Fruit fly (Drosophila melanogaster) whole organism, embryonic: ENCODE results near the gene RpL34b.

Experiments
- Atf3 ChIP-seq: fragments of 200-800 bp; sonication (Bioruptor generic); optimal IDR thresholded peaks from 3 replicates; lab custom pipeline; 2016; ENCODE audit warnings: missing biosample characterization, missing genetic modification characterization
- CG11560 ChIP-seq: fragments of 200-800 bp; sonication (Bioruptor generic); IDR thresholded peaks from 3 replicates; pipeline ENCODE4 v1.3.6; 2022; ENCODE audit warnings: missing biosample characterization, missing genetic modification characterization
- CG12071 ChIP-seq: fragments of 200-800 bp; sonication (Bioruptor generic); optimal IDR thresholded peaks from 3 replicates; lab custom pipeline; 2018; ENCODE audit warnings: missing biosample characterization, mild to moderate bottlenecking, missing genetic modification characterization
- CG12391 ChIP-seq: fragments of 200-800 bp; sonication (Bioruptor generic); optimal IDR thresholded peaks from 3 replicates; lab custom pipeline; 2018; ENCODE audit warnings: missing biosample characterization, mild to moderate bottlenecking, missing genetic modification characterization, moderate library complexity
- CG12942 ChIP-seq: fragments of 200-800 bp; sonication (Bioruptor generic); optimal IDR thresholded peaks from 3 replicates; lab custom pipeline; 2016; ENCODE audit warnings: missing biosample characterization, missing genetic modification characterization
- CG13624 ChIP-seq: fragments of 200-800 bp; sonication (Bioruptor generic); optimal IDR thresholded peaks from 2 replicates; lab custom pipeline; 2016; ENCODE audit warnings: missing biosample characterization, missing genetic modification characterization
- CG14014 ChIP-seq: fragments of 200-800 bp; sonication (Bioruptor generic); IDR thresholded peaks from 2 replicates; pipeline ENCODE4 v1.3.6; 2022; ENCODE audit warnings: missing biosample characterization, missing genetic modification characterization
- CG14441 ChIP-seq: fragments of 200-800 bp; sonication (Bioruptor generic); IDR thresholded peaks from 2 replicates; pipeline ENCODE4 v1.3.6; 2022; ENCODE audit warnings: missing biosample characterization, missing genetic modification characterization
- CG17359 ChIP-seq: fragments of 200-800 bp; sonication (Bioruptor generic); optimal IDR thresholded peaks from 3 replicates; lab custom pipeline; 2018; ENCODE audit warnings: missing biosample characterization, mild to moderate bottlenecking, missing genetic modification characterization, moderate library complexity
- CG6791 ChIP-seq: fragments of 200-800 bp; sonication (Bioruptor generic); IDR thresholded peaks from 3 replicates; pipeline ENCODE4 v1.3.6; 2022; ENCODE audit warnings: missing biosample characterization, missing genetic modification characterization; ENCODE audit not compliant: partially characterized antibody
- CG7357 ChIP-seq: fragments of 200-800 bp; sonication (Bioruptor generic); IDR thresholded peaks from 3 replicates; pipeline ENCODE4 v1.3.6; 2022; ENCODE audit warnings: missing biosample characterization, missing genetic modification characterization
- CG7987 ChIP-seq: fragments of 200-800 bp; sonication (Bioruptor generic); optimal IDR thresholded peaks from 2 replicates; lab custom pipeline; 2018; ENCODE audit warnings: missing biosample characterization, mild to moderate bottlenecking, missing genetic modification characterization, moderate library complexity
- CG9215 ChIP-seq: fragments of 200-800 bp; sonication (Bioruptor generic); IDR thresholded peaks from 2 replicates; pipeline ENCODE4 v1.3.6; 2022; ENCODE audit warnings: missing biosample characterization, missing genetic modification characterization
- CG9609 ChIP-seq: fragments of 200-800 bp; sonication (Bioruptor generic); optimal IDR thresholded peaks from 3 replicates; lab custom pipeline; 2016; ENCODE audit warnings: missing biosample characterization, missing genetic modification characterization
- CHES-1-like ChIP-seq: fragments of 200-800 bp; sonication (Bioruptor generic); optimal IDR thresholded peaks from 2 replicates; lab custom pipeline; 2016; ENCODE audit warnings: missing biosample characterization, missing genetic modification characterization
- D ChIP-seq, 2 experiments: fragments of 200-800 bp in 1 of 2; fragments of >200 bp in 1 of 2; sonication (Bioruptor generic) in 1 of 2; optimal IDR thresholded peaks; 2 replicates in 1 of 2; 3 replicates in 1 of 2; lab custom pipeline; 2017; ENCODE audit warnings: mild to moderate bottlenecking in 1 of 2, missing biosample characterization in 1 of 2, missing genetic modification characterization in 1 of 2, missing genetic modification reagents in 1 of 2
- Dad ChIP-seq: fragments of 200-800 bp; sonication (Bioruptor generic); optimal IDR thresholded peaks from 3 replicates; lab custom pipeline; 2016; ENCODE audit warnings: missing biosample characterization, missing genetic modification characterization
- Dek ChIP-seq: fragments of 200-800 bp; sonication (Bioruptor generic); optimal IDR thresholded peaks from 3 replicates; lab custom pipeline; 2019; ENCODE audit warnings: missing biosample characterization, mild to moderate bottlenecking, missing genetic modification characterization, moderate library complexity
- Dll ChIP-seq: fragments of 200-800 bp; sonication (Bioruptor generic); IDR thresholded peaks from 4 replicates; pipeline ENCODE4 v1.3.6; 2022; ENCODE audit warnings: missing biosample characterization, missing genetic modification characterization; ENCODE audit not compliant: partially characterized antibody
- Elba2 ChIP-seq: fragments of 200-800 bp; sonication (Bioruptor generic); optimal IDR thresholded peaks from 3 replicates; lab custom pipeline; 2016; ENCODE audit warnings: missing biosample characterization, missing genetic modification characterization
- Ets65A ChIP-seq: fragments of 200-800 bp; sonication (Bioruptor generic); peaks from one replicate; lab custom pipeline; 2016; ENCODE audit warnings: missing biosample characterization, missing genetic modification characterization
- HLHmδ ChIP-seq: fragments of 200-800 bp; sonication (Bioruptor generic); optimal IDR thresholded peaks from 2 replicates; lab custom pipeline; 2018; ENCODE audit warnings: missing biosample characterization, mild to moderate bottlenecking, missing genetic modification characterization, moderate library complexity
- HmgZ ChIP-seq: fragments of 200-800 bp; sonication (Bioruptor generic); optimal IDR thresholded peaks from 2 replicates; lab custom pipeline; 2018; ENCODE audit warnings: missing biosample characterization, mild to moderate bottlenecking, missing genetic modification characterization
- Lim3 ChIP-seq: fragments of 200-800 bp; sonication (Bioruptor generic); IDR thresholded peaks from 2 replicates; pipeline ENCODE4 v1.3.6; 2022; ENCODE audit warnings: missing biosample characterization, missing genetic modification characterization
- Med ChIP-seq: fragments of 200-800 bp; sonication (Bioruptor generic); peaks from one replicate; lab custom pipeline; 2016; ENCODE audit warnings: missing biosample characterization, missing genetic modification characterization, mild to moderate bottlenecking, inconsistent platforms, moderate library complexity
- Myb ChIP-seq: fragments of 200-800 bp; sonication (Bioruptor generic); optimal IDR thresholded peaks from 2 replicates; lab custom pipeline; 2016; ENCODE audit warnings: missing biosample characterization, missing genetic modification characterization
- Opbp ChIP-seq: fragments of 200-800 bp; sonication (Bioruptor generic); IDR thresholded peaks from 3 replicates; pipeline ENCODE4 v1.3.6; 2022; ENCODE audit warnings: missing biosample characterization, missing genetic modification characterization; ENCODE audit not compliant: partially characterized antibody
- Optix ChIP-seq: fragments of 200-800 bp; sonication (Bioruptor generic); IDR thresholded peaks from 3 replicates; pipeline ENCODE4 v1.3.6; 2022; ENCODE audit warnings: missing biosample characterization, missing genetic modification characterization
- Pdp1 ChIP-seq, 2 experiments: fragments of 200-800 bp; sonication (Bioruptor generic); optimal IDR thresholded peaks; 3 replicates each; lab custom pipeline; 2016; ENCODE audit warnings: missing biosample characterization in 2 of 2, missing genetic modification characterization in 2 of 2, mild to moderate bottlenecking in 1 of 2, moderate library complexity in 1 of 2
- Trl ChIP-seq, 3 experiments: fragments of >200 bp in 2 of 3; fragments of 200-800 bp in 1 of 3; sonication (Bioruptor generic) in 1 of 3; optimal IDR thresholded peaks; 2 replicates in 1 of 3; 3 replicates in 2 of 3; lab custom pipeline; 2016 to 2017; ENCODE audit warnings: missing biosample characterization in 1 of 3, missing genetic modification characterization in 1 of 3
- Xrp1 ChIP-seq: fragments of 200-800 bp; sonication (Bioruptor generic); IDR thresholded peaks from 2 replicates; pipeline ENCODE4 v1.3.6; 2022; ENCODE audit warnings: missing biosample characterization, missing genetic modification characterization
- amos ChIP-seq: fragments of 200-800 bp; sonication (Bioruptor generic); IDR thresholded peaks from 2 replicates; pipeline ENCODE4 v1.3.6; 2022; ENCODE audit warnings: missing biosample characterization, missing genetic modification characterization; ENCODE audit not compliant: partially characterized antibody
- br ChIP-seq: fragments of >200 bp; optimal IDR thresholded peaks from 2 replicates; lab custom pipeline; 2017
- caup ChIP-seq: fragments of 200-800 bp; sonication (Bioruptor generic); optimal IDR thresholded peaks from 3 replicates; lab custom pipeline; 2017; ENCODE audit warnings: missing biosample characterization, mild to moderate bottlenecking, missing genetic modification characterization, moderate library complexity; ENCODE audit not compliant: severe bottlenecking
- chinmo ChIP-seq: fragments of 200-800 bp; sonication (Bioruptor generic); IDR thresholded peaks from 4 replicates; pipeline ENCODE4 v1.3.6; 2022; ENCODE audit warnings: missing biosample characterization, missing genetic modification characterization; ENCODE audit not compliant: partially characterized antibody
- ci ChIP-seq: fragments of 200-800 bp; sonication (Bioruptor generic); IDR thresholded peaks from 3 replicates; pipeline ENCODE4 v1.3.6; 2022; ENCODE audit warnings: missing biosample characterization, missing genetic modification characterization
- croc ChIP-seq: fragments of 200-800 bp; sonication (Bioruptor generic); conservative IDR thresholded peaks from 3 replicates; pipeline ENCODE4 v1.3.6; 2022; ENCODE audit warnings: missing biosample characterization, missing genetic modification characterization
- dati ChIP-seq: fragments of 200-800 bp; sonication (Bioruptor generic); IDR thresholded peaks from 2 replicates; pipeline ENCODE4 v1.3.6; 2022; ENCODE audit warnings: missing biosample characterization, missing genetic modification characterization
- gsb-n ChIP-seq: fragments of 200-800 bp; sonication (Bioruptor generic); optimal IDR thresholded peaks from 3 replicates; lab custom pipeline; 2018; ENCODE audit warnings: missing biosample characterization, mild to moderate bottlenecking, missing genetic modification characterization
- hkb ChIP-seq, 2 experiments: fragments of 200-800 bp in 1 of 2; fragments of >200 bp in 1 of 2; sonication (Bioruptor generic) in 1 of 2; IDR thresholded peaks in 1 of 2; optimal IDR thresholded peaks in 1 of 2; 2 replicates each; pipeline versions ENCODE4 v1.3.6 to Lab custom; 2017 to 2022; ENCODE audit warnings: missing biosample characterization in 1 of 2, missing genetic modification characterization in 1 of 2
- lab ChIP-seq: fragments of 200-800 bp; sonication (Bioruptor generic); optimal IDR thresholded peaks from 3 replicates; lab custom pipeline; 2017; ENCODE audit warnings: missing biosample characterization, missing genetic modification characterization, mild to moderate bottlenecking, moderate library complexity, missing genetic modification reagents
- lilli ChIP-seq: fragments of 200-800 bp; sonication (Bioruptor generic); optimal IDR thresholded peaks from 3 replicates; lab custom pipeline; 2016; ENCODE audit warnings: missing biosample characterization, missing genetic modification characterization
- lmd ChIP-seq: fragments of 200-800 bp; sonication (Bioruptor generic); IDR thresholded peaks from 2 replicates; pipeline ENCODE4 v1.3.6; 2022; ENCODE audit warnings: missing biosample characterization, missing genetic modification characterization
- pnt ChIP-seq: fragments of 200-800 bp; sonication (Bioruptor generic); optimal IDR thresholded peaks from 3 replicates; lab custom pipeline; 2016; ENCODE audit warnings: missing biosample characterization, missing genetic modification characterization
- sd ChIP-seq: fragments of 200-800 bp; sonication (Bioruptor generic); optimal IDR thresholded peaks from 3 replicates; lab custom pipeline; 2018; ENCODE audit warnings: missing biosample characterization, mild to moderate bottlenecking, missing genetic modification characterization, moderate library complexity
- sens-2 ChIP-seq: fragments of 200-800 bp; sonication (Bioruptor generic); IDR thresholded peaks from 2 replicates; pipeline ENCODE4 v1.3.6; 2022; ENCODE audit warnings: missing biosample characterization, missing genetic modification characterization
- sob ChIP-seq: fragments of 200-800 bp; sonication (Bioruptor generic); IDR thresholded peaks from 2 replicates; pipeline ENCODE4 v1.3.6; 2022; ENCODE audit warnings: missing biosample characterization, missing genetic modification characterization
- usp ChIP-seq: fragments of >200 bp; optimal IDR thresholded peaks from 2 replicates; lab custom pipeline; 2017; ENCODE audit warnings: missing biosample characterization, missing genetic modification characterization
- z ChIP-seq: fragments of 200-800 bp; sonication (Bioruptor generic); IDR thresholded peaks from 3 replicates; pipeline ENCODE4 v1.3.6; 2022; ENCODE audit warnings: missing biosample characterization, missing genetic modification characterization

Gene RpL34b

DNA sequence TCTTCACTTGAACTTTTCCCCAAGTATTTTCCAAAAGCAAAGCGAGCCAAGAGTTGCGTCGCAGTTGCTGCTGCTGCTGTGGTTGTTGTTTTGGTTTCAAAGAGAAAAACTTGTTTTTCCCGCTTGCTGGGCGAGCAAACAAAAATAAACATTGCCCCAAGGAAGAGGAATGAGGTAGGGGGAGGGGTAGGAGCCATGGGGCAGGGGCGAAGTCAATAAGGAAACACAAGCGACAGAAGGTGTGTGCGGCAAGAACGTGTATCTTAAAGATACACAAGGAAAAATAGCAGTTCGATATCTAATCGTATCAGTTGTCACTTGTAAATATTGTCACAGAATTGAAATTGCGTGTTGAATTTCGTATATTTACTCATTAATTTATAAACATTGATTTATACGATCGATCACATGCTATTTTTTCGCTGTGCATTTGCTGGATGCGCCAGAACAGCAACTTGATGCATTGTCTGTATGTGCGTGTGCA lies 7.4 kb downstream of the RpL34b start (continued):
- peak; percentile 17 for TF ChIP-seq Dad
- no peak for TF ChIP-seq lilli (GFP tag; lab: Kevin White, UChicago)
- no peak for TF ChIP-seq CG7357 (GFP tag; lab: Robert Waterston, UW)
- peak; percentile 62; the same call in 2 of the 3 replicates for TF ChIP-seq z (GFP tag; lab: Robert Waterston, UW)
- TF ChIP-seq D (optimal IDR thresholded peaks at IDR 0.05; lab: Kevin White, UChicago), result no peak
- TF ChIP-seq D (GFP tag; optimal IDR thresholded peaks at IDR 0.05; lab: Kevin White, UChicago), result peak; percentile 80
- peak; percentile 80 for TF ChIP-seq gsb-n
- peak; percentile 87 for TF ChIP-seq ci
- TF ChIP-seq Elba2, result no peak
- TF ChIP-seq pnt, result peak; percentile 46
- TF ChIP-seq lab (GFP tag; lab: Kevin White, UChicago), result peak; percentile 84
- TF ChIP-seq Atf3 (GFP tag; lab: Kevin White, UChicago), result no peak
- TF ChIP-seq lmd (GFP tag; lab: Robert Waterston, UW), result peak; percentile 64
- TF ChIP-seq CG12071 (GFP tag; lab: Kevin White, UChicago), result peak; percentile 65
- peak; percentile 82 for TF ChIP-seq CG17359 (tag; lab: Kevin White, UChicago)
- no peak for TF ChIP-seq CG11560 (tag; lab: Robert Waterston, UW)
- TF ChIP-seq dati (GFP tag; lab: Robert Waterston, UW), result 0 out of 2 replicates have a peak, but pooled peaks have one; percentile 46
- 0 out of 2 replicates have a peak, but pooled peaks have one; percentile 22 for TF ChIP-seq CG14441 (GFP tag; lab: Robert Waterston, UW)
- peak; percentile 38 for TF ChIP-seq CG7987
- peak; percentile 84 for TF ChIP-seq Med
- no peak for TF ChIP-seq usp (GFP tag; lab: Kevin White, UChicago)
- no peak for TF ChIP-seq CHES-1-like (GFP tag; lab: Kevin White, UChicago)
- peak in 1 of 2 experiments; percentile 44 for TF ChIP-seq Pdp1 (GFP tag; optimal IDR thresholded peaks at IDR 0.05; lab: Kevin White, UChicago)
- TF ChIP-seq CG14014 (GFP tag; lab: Robert Waterston, UW), result peak; percentile 71
- TF ChIP-seq HLHmδ (GFP tag; lab: Kevin White, UChicago), result no peak
- TF ChIP-seq hkb (optimal IDR thresholded peaks at IDR 0.05; lab: Kevin White, UChicago), result no peak
- peak; percentile 75 for TF ChIP-seq hkb (GFP tag; IDR thresholded peaks at IDR 0.05; lab: Robert Waterston, UW)
- TF ChIP-seq HmgZ (tag; lab: Kevin White, UChicago), result peak; percentile 48
- TF ChIP-seq Myb (GFP tag; lab: Kevin White, UChicago), result no peak
- 0 out of 4 replicates have a peak, but pooled peaks have one; percentile 54 for TF ChIP-seq chinmo (GFP tag; lab: Robert Waterston, UW)
- TF ChIP-seq CG9215 (GFP tag; lab: Robert Waterston, UW), result no peak
- TF ChIP-seq CG12391, result peak; percentile 81
- peak; percentile 92 for TF ChIP-seq Xrp1 (GFP tag; lab: Robert Waterston, UW)
- TF ChIP-seq sob (GFP tag; lab: Robert Waterston, UW), result peak; percentile 72
- no peak for TF ChIP-seq CG13624 (GFP tag; lab: Kevin White, UChicago)
- TF ChIP-seq sens-2 (GFP tag; lab: Robert Waterston, UW), result peak; percentile 48
- peak; percentile 7 for TF ChIP-seq CG9609 (GFP tag; lab: Kevin White, UChicago)
- TF ChIP-seq Trl (optimal IDR thresholded peaks at IDR 0.05; lab: Kevin White, UChicago), result no peak
- TF ChIP-seq Trl (GFP tag; optimal IDR thresholded peaks at IDR 0.05; lab: Kevin White, UChicago), result peak; percentile 56
- 0 out of 3 replicates have a peak, but pooled peaks have one; percentile 35 for TF ChIP-seq Optix (GFP tag; lab: Robert Waterston, UW)
- no peak for TF ChIP-seq Dll
- TF ChIP-seq sd (tag; lab: Kevin White, UChicago), result peak; percentile 52
- peak; percentile 78 for TF ChIP-seq caup (GFP tag; lab: Kevin White, UChicago)
- TF ChIP-seq CG12942 (GFP tag; lab: Kevin White, UChicago), result peak; percentile 23
- TF ChIP-seq br (lab: Kevin White, UChicago), result no peak
- TF ChIP-seq amos (GFP tag; lab: Robert Waterston, UW), result no peak
- TF ChIP-seq Lim3 (GFP tag; lab: Robert Waterston, UW), result no peak
- TF ChIP-seq Dek (tag; lab: Kevin White, UChicago), result peak; percentile 36
- no peak for TF ChIP-seq CG6791 (GFP tag; lab: Robert Waterston, UW)
- TF ChIP-seq croc, result peak; percentile 78
- no peak for TF ChIP-seq Ets65A
- TF ChIP-seq Opbp (GFP tag; lab: Robert Waterston, UW), result no peak
